Fruit fly (Drosophila melanogaster): Measurements from ENCODE around the gene CG5151.

Gene CG5151

DNA sequence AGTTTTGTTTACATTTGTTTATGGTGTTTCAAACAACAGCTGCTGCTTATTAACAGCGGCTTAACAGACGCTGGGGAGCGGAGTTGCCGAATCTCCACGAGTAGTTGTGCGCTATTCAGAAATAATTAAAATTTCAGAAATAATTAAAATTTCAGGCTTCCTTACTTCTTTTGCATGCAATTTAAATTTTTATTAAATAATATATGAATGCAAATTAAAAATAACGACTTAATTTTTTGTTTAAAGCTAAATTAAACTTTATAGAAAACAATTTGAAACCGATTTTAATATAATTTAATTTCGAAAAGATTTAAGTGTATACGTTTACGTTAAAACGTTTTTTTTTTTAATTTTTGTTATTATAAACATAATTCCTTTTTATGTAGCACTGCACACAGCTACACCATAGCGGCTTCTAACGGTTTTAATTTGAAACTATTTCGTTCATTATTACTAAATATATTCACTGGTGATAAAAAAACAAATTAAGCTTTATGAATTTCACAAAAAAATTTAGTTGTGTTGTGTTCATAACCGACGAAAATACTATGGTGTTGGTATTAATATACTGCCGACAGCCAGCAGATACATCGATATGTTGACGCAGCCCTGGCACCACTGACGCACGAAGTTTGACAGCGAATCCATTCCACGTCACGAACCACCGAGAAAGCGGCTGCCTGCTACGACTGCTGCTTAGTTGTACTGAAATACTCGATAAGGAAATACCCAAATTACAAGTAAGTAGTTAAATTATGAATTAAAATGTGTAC lies 35.3 kb downstream of the CG5151 start, which contains the start of gene SsRbeta (continued):
- TF ChIP-seq fd3F (GFP tag; optimal IDR thresholded peaks at IDR 0.05) (peak; percentile 4), Asciz (GFP tag; optimal IDR thresholded peaks at IDR 0.05) (peak; percentile 43), Opbp (GFP tag; IDR thresholded peaks at IDR 0.05; ENCODE audit: partially characterized antibody) (peak; percentile 74), CG11696 (GFP tag; IDR thresholded peaks at IDR 0.05) (peak; percentile 56), CG8281 (tag; optimal IDR thresholded peaks at IDR 0.05) (no peak), Gsc (GFP tag; IDR thresholded peaks at IDR 0.05) (no peak), HmgZ (tag; optimal IDR thresholded peaks at IDR 0.05) (peak; percentile 26), MESR4 (GFP tag; optimal IDR thresholded peaks at IDR 0.05) (peak; percentile 94), dmrt99B (tag; optimal IDR thresholded peaks at IDR 0.05) (peak; percentile 13), CG7556 (GFP tag; optimal IDR thresholded peaks at IDR 0.05) (peak; percentile 64), CG9609 (GFP tag; optimal IDR thresholded peaks at IDR 0.05) (peak; percentile 23), CG33213 (GFP tag; optimal IDR thresholded peaks at IDR 0.05) (no peak), CG10366 (GFP tag; IDR thresholded peaks at IDR 0.05) (peak; percentile 46), pita (GFP tag; optimal IDR thresholded peaks at IDR 0.05) (peak; percentile 34), NfI (GFP tag; optimal IDR thresholded peaks at IDR 0.05) (peak; percentile 9), CG11456 (GFP tag; IDR thresholded peaks at IDR 0.05) (peak; percentile 64), CG12391 (tag; optimal IDR thresholded peaks at IDR 0.05) (peak; percentile 32), BtbVII (GFP tag; optimal IDR thresholded peaks at IDR 0.05) (peak; percentile 19), sob (GFP tag; IDR thresholded peaks at IDR 0.05) (peak; percentile 44), Sox100B (GFP tag; optimal IDR thresholded peaks at IDR 0.05) (peak; percentile 34), CG15269 (tag; optimal IDR thresholded peaks at IDR 0.05) (peak; percentile 36), hbn (GFP tag; IDR thresholded peaks at IDR 0.05; ENCODE audit: partially characterized antibody) (peak; percentile 61), chm (GFP tag; IDR thresholded peaks at IDR 0.05) (peak; percentile 68), CG34422 (GFP tag; IDR thresholded peaks at IDR 0.05) (peak; percentile 68; the same call in 2 of the 3 replicates), CG3995 (GFP tag; optimal IDR thresholded peaks at IDR 0.05) (no peak), Dip3 (GFP tag; optimal IDR thresholded peaks at IDR 0.05) (no peak), Xbp1 (GFP tag; optimal IDR thresholded peaks at IDR 0.05) (peak; percentile 48), ranshi (GFP tag; IDR thresholded peaks at IDR 0.05) (peak; percentile 66), CG14014 (GFP tag; IDR thresholded peaks at IDR 0.05) (peak; percentile 71), zfh1 (GFP tag; IDR thresholded peaks at IDR 0.05) (peak; percentile 79), Awh (GFP tag; IDR thresholded peaks at IDR 0.05) (peak; percentile 76), Max (GFP tag; optimal IDR thresholded peaks at IDR 0.05) (no peak), grn (GFP tag; optimal IDR thresholded peaks at IDR 0.05) (no peak), CG4424 (GFP tag; optimal IDR thresholded peaks at IDR 0.05) (peak; percentile 48), CG1024 (GFP tag; IDR thresholded peaks at IDR 0.05) (peak; percentile 61; the same call in 1 of the 2 replicates), CG8388 (GFP tag; optimal IDR thresholded peaks at IDR 0.05) (peak; percentile 4), CG9876 (GFP tag; optimal IDR thresholded peaks at IDR 0.05) (no peak), Ada2b (GFP tag; IDR thresholded peaks at IDR 0.05) (peak; percentile 38; the same call in 1 of the 2 replicates), CG1603 (tag; optimal IDR thresholded peaks at IDR 0.05) (peak; percentile 77), gt (GFP tag; IDR thresholded peaks at IDR 0.05) (no peak), Ets97D (GFP tag; optimal IDR thresholded peaks at IDR 0.05) (peak; percentile 88), CG5180 (GFP tag; optimal IDR thresholded peaks at IDR 0.05) (peak; percentile 13), Mrtf (GFP tag; IDR thresholded peaks at IDR 0.05) (peak; percentile 50; the same call in 1 of the 3 replicates), slbo (GFP tag; IDR thresholded peaks at IDR 0.05) (peak; percentile 82), B-H2 (GFP tag; optimal IDR thresholded peaks at IDR 0.05) (peak; percentile 29), CG8944 (GFP tag; optimal IDR thresholded peaks at IDR 0.05) (no peak), az2 (GFP tag; optimal IDR thresholded peaks at IDR 0.05) (no peak), CG30403 (GFP tag; optimal IDR thresholded peaks at IDR 0.05) (peak; percentile 55), Xrp1 (GFP tag; IDR thresholded peaks at IDR 0.05) (peak; percentile 56), CG7372 (GFP tag; IDR thresholded peaks at IDR 0.05) (peak; percentile 58)
